Worm (Caenorhabditis elegans) whole organism, L1 larva: ENCODE results near the gene let-92.

Experiments
- ama-1 ChIP-seq: fragments of 150-350 bp; optimal IDR thresholded peaks from 2 replicates; lab custom pipeline; 2014
- nhr-19 ChIP-seq: fragments of 200-800 bp; sonication (Bioruptor generic); conservative IDR thresholded peaks from 2 replicates; pipeline ENCODE4 v1.3.6; 2022; ENCODE audit warnings: missing genetic modification characterization, missing compliant biosample characterization
- nhr-85 ChIP-seq: sonication (generic microtip); peaks from one replicate; lab custom pipeline; 2016; ENCODE audit warnings: missing genetic modification characterization, inconsistent platforms, missing compliant biosample characterization

ce11 chrIV:11885313-11885712, 27.1 kb downstream of the let-92 start, which contains the start of gene let-653:
- TF ChIP-seq nhr-85 (tag; lab: Kevin White, UChicago) = no peak
- TF ChIP-seq ama-1 = no peak
- no peak for TF ChIP-seq nhr-19 (GFP tag; lab: Robert Waterston, UW)
